Worm (Caenorhabditis elegans) whole organism, midembryonic: ENCODE results near the gene F26A1.9.

Experiments
- T22C8.4 ChIP-seq: fragments of 200-800 bp; sonication (Bioruptor generic); IDR thresholded peaks from 2 replicates; pipeline ENCODE4 v1.3.6; 2022; ENCODE audit warnings: missing genetic modification characterization, missing compliant biosample characterization
- cog-1 ChIP-seq: sonication (generic microtip); optimal IDR thresholded peaks from 2 replicates; lab custom pipeline; 2016; ENCODE audit warnings: missing genetic modification characterization, missing compliant biosample characterization
- flt-1 ChIP-seq: fragments of 200-800 bp; sonication (Bioruptor generic); IDR thresholded peaks from 2 replicates; pipeline ENCODE4 v1.3.6; 2022; ENCODE audit warnings: missing genetic modification characterization, missing compliant biosample characterization
- klf-2 ChIP-seq: fragments of 200-800 bp; sonication (Bioruptor generic); conservative IDR thresholded peaks from 2 replicates; pipeline ENCODE4 v1.3.6; 2022; ENCODE audit warnings: missing genetic modification reagents, missing genetic modification characterization, missing compliant biosample characterization
- ref-1 ChIP-seq: fragments of 200-800 bp; sonication (Bioruptor generic); conservative IDR thresholded peaks from 2 replicates; pipeline ENCODE4 v1.3.6; 2022; ENCODE audit warnings: missing genetic modification reagents, missing genetic modification characterization, missing compliant biosample characterization
- ztf-23 ChIP-seq: fragments of 200-800 bp; sonication (Bioruptor generic); IDR thresholded peaks from 2 replicates; pipeline ENCODE4 v1.3.6; 2022; ENCODE audit warnings: missing genetic modification reagents, missing genetic modification characterization, missing compliant biosample characterization
- ztf-29 ChIP-seq: fragments of 200-800 bp; sonication (Bioruptor generic); IDR thresholded peaks from 2 replicates; pipeline ENCODE4 v1.3.6; 2022; ENCODE audit warnings: missing genetic modification reagents, missing genetic modification characterization, missing compliant biosample characterization

DNA sequence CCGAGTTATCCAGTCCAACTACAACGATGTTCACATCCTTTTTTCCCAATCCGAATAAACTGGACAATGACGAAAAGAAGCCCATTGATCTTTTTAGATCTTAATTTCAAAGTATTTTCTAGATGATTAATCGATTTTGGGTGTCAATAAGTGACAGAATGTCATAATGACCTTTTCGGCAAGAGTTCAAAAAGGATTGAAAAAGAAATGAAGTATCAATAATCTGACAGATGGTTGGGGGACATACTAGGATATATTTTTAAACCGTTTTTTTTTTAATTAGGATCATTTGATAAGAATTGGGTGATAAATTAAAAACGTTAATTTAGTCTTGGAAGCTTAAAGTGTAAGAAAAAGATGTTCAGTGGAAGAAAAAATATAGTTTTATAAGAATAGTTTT lies 14.6 kb downstream of the F26A1.9 start, which contains the start of gene arl-6:
- TF ChIP-seq T22C8.4 (GFP tag; lab: Robert Waterston, UW): no peak
- TF ChIP-seq flt-1 (GFP tag; lab: Robert Waterston, UW): no peak
- TF ChIP-seq ztf-29 (GFP tag; lab: Robert Waterston, UW): no peak
- no peak for TF ChIP-seq ref-1 (GFP tag; lab: Robert Waterston, UW)
- no peak for TF ChIP-seq ztf-23 (GFP tag; lab: Robert Waterston, UW)
- no peak for TF ChIP-seq cog-1 (tag; lab: Kevin White, UChicago)
- TF ChIP-seq klf-2: no peak
